Worm (Caenorhabditis elegans): Measurements from ENCODE around the gene ucp-4.

DNA sequence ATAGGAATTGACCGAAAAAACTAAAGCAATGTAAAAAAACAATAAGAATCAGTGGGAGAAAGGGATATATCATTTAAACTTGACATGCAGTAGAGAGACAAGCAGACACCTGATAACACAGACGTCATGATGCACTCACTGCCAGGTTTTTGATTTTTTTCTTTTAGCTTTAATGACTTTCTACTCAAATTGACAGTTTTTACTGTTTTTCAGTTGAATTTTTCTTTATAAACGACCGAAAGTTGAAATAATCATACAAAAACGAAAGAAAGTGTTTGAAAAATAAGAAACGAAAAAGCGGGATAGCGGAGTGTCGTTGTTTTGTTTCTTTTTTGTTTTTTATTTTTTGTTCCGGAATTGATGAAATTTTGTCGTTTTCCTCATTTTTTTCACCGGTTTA is at the start of gene ucp-4:
- no peak for TF ChIP-seq sea-1 (GFP tag; conservative IDR thresholded peaks at IDR 0.05)
- TF ChIP-seq ama-1 (optimal IDR thresholded peaks at IDR 0.05) = no peak
- TF ChIP-seq B0310.2 (tag; optimal IDR thresholded peaks at IDR 0.05) = no peak
- TF ChIP-seq F13C5.2 (tag; optimal IDR thresholded peaks at IDR 0.05) = no peak
- no peak for TF ChIP-seq flt-1 (GFP tag; IDR thresholded peaks at IDR 0.05)
- no peak for TF ChIP-seq pes-1 (GFP tag; IDR thresholded peaks at IDR 0.05)
- no peak for TF ChIP-seq ceh-13 (GFP tag; optimal IDR thresholded peaks at IDR 0.05)
- no peak for TF ChIP-seq tbx-37 (GFP tag; conservative IDR thresholded peaks at IDR 0.05)
- no peak for TF ChIP-seq ceh-36 (tag; optimal IDR thresholded peaks at IDR 0.05)
